Worm (Caenorhabditis elegans) whole organism, L2 larva: ENCODE results near the gene M02B1.3.

Experiments used
- crh-2 ChIP-seq: sonication (generic microtip); optimal IDR thresholded peaks from 2 replicates; lab custom pipeline; 2017; ENCODE audit warnings: missing biosample characterization, missing genetic modification characterization
- fos-1 ChIP-seq: fragments of 150-350 bp; optimal IDR thresholded peaks from 2 replicates; lab custom pipeline; 2014; ENCODE audit warnings: missing biosample characterization, missing genetic modification characterization
- unc-62 ChIP-seq: fragments of 150-350 bp; optimal IDR thresholded peaks from 2 replicates; lab custom pipeline; 2014; ENCODE audit warnings: missing biosample characterization, missing genetic modification reagents, missing genetic modification characterization

M02B1.3 gene

DNA sequence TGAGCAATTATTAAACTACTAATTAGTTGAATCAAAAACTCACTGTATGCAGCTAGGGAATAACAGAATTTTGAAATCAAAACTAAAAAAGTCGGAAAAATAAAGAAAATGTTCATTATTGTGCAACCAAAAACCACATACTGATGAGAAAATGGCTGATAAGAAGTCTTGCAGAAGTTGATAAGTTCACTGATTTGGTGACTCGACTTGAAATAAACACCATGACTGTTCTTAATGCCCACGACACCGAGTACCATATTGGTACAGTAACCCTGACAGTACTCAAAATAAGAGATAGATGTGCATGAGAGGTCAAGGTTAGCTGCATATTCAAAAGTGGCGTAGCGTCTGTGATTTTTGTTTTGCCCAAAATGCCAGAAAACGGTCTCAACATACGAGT, 49.7 kb downstream of the M02B1.3 start:
- TF ChIP-seq fos-1 (tag; lab: Kevin White, UChicago) (peak; percentile 67), crh-2 (tag; lab: Kevin White, UChicago) (no peak), unc-62 (GFP tag; lab: Kevin White, UChicago) (no peak)
